Worm (Caenorhabditis elegans) whole organism, L1 larva: ENCODE results near the gene F53C3.6.

ENCODE experiments used
- C04F5.9 ChIP-seq: sonication (generic microtip); optimal IDR thresholded peaks from 2 replicates; lab custom pipeline; 2016; ENCODE audit warnings: missing genetic modification characterization, missing compliant biosample characterization
- C16A3.4 ChIP-seq: fragments of 150-350 bp; optimal IDR thresholded peaks from 2 replicates; lab custom pipeline; 2014; ENCODE audit warnings: missing biosample characterization, missing genetic modification characterization
- alr-1 ChIP-seq: fragments of 200-800 bp; sonication (Bioruptor generic); optimal IDR thresholded peaks from 2 replicates; lab custom pipeline; 2018; ENCODE audit warnings: borderline replicate concordance, mild to moderate bottlenecking, missing genetic modification characterization, missing compliant biosample characterization
- aly-2 ChIP-seq: fragments of 150-350 bp; optimal IDR thresholded peaks from 2 replicates; lab custom pipeline; 2014; ENCODE audit warnings: missing biosample characterization, missing genetic modification characterization
- ama-1 ChIP-seq: fragments of 150-350 bp; optimal IDR thresholded peaks from 2 replicates; lab custom pipeline; 2014
- blmp-1 ChIP-seq: fragments of 150-350 bp; optimal IDR thresholded peaks from 2 replicates; lab custom pipeline; 2014; ENCODE audit warnings: missing biosample characterization, missing genetic modification characterization
- ceh-63 ChIP-seq: fragments of 200-800 bp; sonication (Bioruptor generic); optimal IDR thresholded peaks from 2 replicates; lab custom pipeline; 2018; ENCODE audit warnings: mild to moderate bottlenecking, missing genetic modification characterization, missing compliant biosample characterization
- ceh-8 ChIP-seq: fragments of 200-800 bp; sonication (Bioruptor generic); optimal IDR thresholded peaks from 2 replicates; lab custom pipeline; 2018; ENCODE audit warnings: mild to moderate bottlenecking, missing genetic modification characterization, moderate library complexity, missing compliant biosample characterization
- ceh-88 ChIP-seq: fragments of 200-800 bp; sonication (Bioruptor generic); IDR thresholded peaks from 2 replicates; pipeline ENCODE4 v1.3.6; 2022; ENCODE audit warnings: missing genetic modification characterization, missing compliant biosample characterization
- ceh-90 ChIP-seq: sonication (generic microtip); optimal IDR thresholded peaks from 2 replicates; lab custom pipeline; 2016; ENCODE audit warnings: missing genetic modification characterization, missing compliant biosample characterization
- dsc-1 ChIP-seq: sonication (generic microtip); optimal IDR thresholded peaks from 2 replicates; lab custom pipeline; 2016; ENCODE audit warnings: mild to moderate bottlenecking, missing genetic modification characterization, missing compliant biosample characterization
- efl-3 ChIP-seq: fragments of 200-800 bp; sonication (Bioruptor generic); optimal IDR thresholded peaks from 2 replicates; lab custom pipeline; 2018; ENCODE audit warnings: mild to moderate bottlenecking, missing genetic modification characterization, missing compliant biosample characterization
- egl-13 ChIP-seq: sonication (generic microtip); optimal IDR thresholded peaks from 2 replicates; lab custom pipeline; 2016; ENCODE audit warnings: missing genotype, missing genetic modification reagents, missing genetic modification characterization, missing compliant biosample characterization
- egl-27 ChIP-seq, 2 experiments: fragments of 150-350 bp in 1 of 2; sonication (generic microtip); optimal IDR thresholded peaks; 3 replicates each; lab custom pipeline; 2017 to 2018; ENCODE audit warnings: missing biosample characterization in 2 of 2, missing genetic modification characterization in 2 of 2, missing genetic modification reagents in 2 of 2
- ets-5 ChIP-seq: fragments of 200-800 bp; sonication (Bioruptor generic); IDR thresholded peaks from 2 replicates; pipeline ENCODE4 v1.3.6; 2022; ENCODE audit warnings: missing genetic modification characterization, missing compliant biosample characterization
- fkh-10 ChIP-seq: sonication (generic microtip); optimal IDR thresholded peaks from 2 replicates; lab custom pipeline; 2017; ENCODE audit warnings: missing biosample characterization, missing genetic modification reagents, missing genetic modification characterization
- fkh-4 ChIP-seq: sonication (generic microtip); optimal IDR thresholded peaks from 2 replicates; lab custom pipeline; 2016; ENCODE audit warnings: missing compliant biosample characterization, missing genetic modification characterization, borderline replicate concordance
- fkh-8 ChIP-seq: sonication (generic microtip); optimal IDR thresholded peaks from 2 replicates; lab custom pipeline; 2016; ENCODE audit warnings: mild to moderate bottlenecking, missing genetic modification characterization, missing compliant biosample characterization
- fos-1 ChIP-seq: fragments of 150-350 bp; optimal IDR thresholded peaks from 2 replicates; lab custom pipeline; 2014; ENCODE audit warnings: missing biosample characterization, missing genetic modification characterization
- grh-1 ChIP-seq: fragments of 200-800 bp; sonication (Bioruptor generic); IDR thresholded peaks from 2 replicates; pipeline ENCODE4 v1.3.6; 2022; ENCODE audit warnings: missing genetic modification reagents, missing genetic modification characterization, missing compliant biosample characterization
- hlh-17 ChIP-seq: fragments of 200-800 bp; sonication (Bioruptor generic); optimal IDR thresholded peaks from 2 replicates; lab custom pipeline; 2018; ENCODE audit warnings: missing genetic modification characterization, mild to moderate bottlenecking, missing compliant biosample characterization, moderate library complexity, borderline replicate concordance
- hlh-4 ChIP-seq: sonication (generic microtip); optimal IDR thresholded peaks from 2 replicates; lab custom pipeline; 2016; ENCODE audit warnings: mild to moderate bottlenecking, missing genetic modification characterization, missing compliant biosample characterization
- irx-1 ChIP-seq: sonication (generic microtip); optimal IDR thresholded peaks from 2 replicates; lab custom pipeline; 2016; ENCODE audit warnings: missing genetic modification characterization, missing compliant biosample characterization
- jun-1 ChIP-seq: fragments of 150-350 bp; optimal IDR thresholded peaks from 2 replicates; lab custom pipeline; 2014; ENCODE audit warnings: missing biosample characterization, missing genetic modification reagents, missing genetic modification characterization
- lin-13 ChIP-seq: fragments of 150-350 bp; optimal IDR thresholded peaks from 2 replicates; lab custom pipeline; 2014; ENCODE audit warnings: missing biosample characterization, missing genetic modification reagents, missing genetic modification characterization
- lin-14 ChIP-seq: fragments of 200-800 bp; sonication (Bioruptor generic); optimal IDR thresholded peaks from 2 replicates; lab custom pipeline; 2018; ENCODE audit warnings: mild to moderate bottlenecking, missing genetic modification characterization, moderate library complexity, missing compliant biosample characterization
- lin-15B ChIP-seq: fragments of 150-350 bp; sonication (generic microtip); optimal IDR thresholded peaks from 3 replicates; lab custom pipeline; 2014; ENCODE audit warnings: missing biosample characterization, missing genetic modification characterization
- lin-35 ChIP-seq, 2 experiments: fragments of 150-350 bp; optimal IDR thresholded peaks; 2 replicates each; lab custom pipeline; 2014; ENCODE audit warnings: missing biosample characterization in 2 of 2, missing genetic modification characterization in 2 of 2, missing genetic modification reagents in 2 of 2
- lin-39 ChIP-seq: fragments of 150-350 bp; optimal IDR thresholded peaks from 2 replicates; lab custom pipeline; 2014; ENCODE audit warnings: missing biosample characterization, missing genetic modification reagents, missing genetic modification characterization
- lir-3 ChIP-seq: sonication (generic microtip); optimal IDR thresholded peaks from 2 replicates; lab custom pipeline; 2016; ENCODE audit warnings: mild to moderate bottlenecking, missing genetic modification characterization, moderate library complexity, missing compliant biosample characterization; ENCODE audit not compliant: poor library complexity
- lsy-2 ChIP-seq, 2 experiments: fragments of 150-350 bp; optimal IDR thresholded peaks; 2 replicates each; lab custom pipeline; 2014; ENCODE audit warnings: missing biosample characterization in 2 of 2, missing genetic modification characterization in 2 of 2
- mab-9 ChIP-seq: fragments of 200-800 bp; sonication (Bioruptor generic); IDR thresholded peaks from 2 replicates; pipeline ENCODE4 v1.3.6; 2022; ENCODE audit warnings: missing genetic modification reagents, missing genetic modification characterization, missing compliant biosample characterization
- mef-2 ChIP-seq: fragments of 150-350 bp; optimal IDR thresholded peaks from 2 replicates; lab custom pipeline; 2014; ENCODE audit warnings: missing biosample characterization, missing genetic modification characterization
- mep-1 ChIP-seq: fragments of 150-350 bp; optimal IDR thresholded peaks from 2 replicates; lab custom pipeline; 2014; ENCODE audit warnings: missing biosample characterization, missing genetic modification characterization
- nhr-12 ChIP-seq: sonication (generic microtip); optimal IDR thresholded peaks from 2 replicates; lab custom pipeline; 2017; ENCODE audit warnings: missing biosample characterization, missing genetic modification characterization
- nhr-28 ChIP-seq: fragments of 150-350 bp; optimal IDR thresholded peaks from 2 replicates; lab custom pipeline; 2014; ENCODE audit warnings: missing biosample characterization, missing genetic modification characterization
- nhr-47 ChIP-seq: sonication (generic microtip); optimal IDR thresholded peaks from 2 replicates; lab custom pipeline; 2016; ENCODE audit warnings: mild to moderate bottlenecking, missing genetic modification characterization, moderate library complexity, missing compliant biosample characterization
- nhr-71 ChIP-seq: sonication (generic microtip); optimal IDR thresholded peaks from 2 replicates; lab custom pipeline; 2016; ENCODE audit warnings: mild to moderate bottlenecking, missing genetic modification characterization, moderate library complexity, missing compliant biosample characterization
- nhr-84 ChIP-seq: sonication (generic microtip); optimal IDR thresholded peaks from 2 replicates; lab custom pipeline; 2017; ENCODE audit warnings: missing biosample characterization, missing genetic modification characterization
- pag-3 ChIP-seq: sonication (generic microtip); optimal IDR thresholded peaks from 2 replicates; lab custom pipeline; 2017; ENCODE audit warnings: missing genetic modification characterization, mild to moderate bottlenecking, missing compliant biosample characterization, antibody characterized with exemption, borderline replicate concordance; ENCODE audit not compliant: insufficient read depth
- pax-3 ChIP-seq: fragments of 200-800 bp; sonication (Bioruptor generic); optimal IDR thresholded peaks from 2 replicates; lab custom pipeline; 2018; ENCODE audit warnings: mild to moderate bottlenecking, missing genetic modification characterization, moderate library complexity, missing compliant biosample characterization
- rnt-1 ChIP-seq: sonication (generic microtip); optimal IDR thresholded peaks from 2 replicates; lab custom pipeline; 2016; ENCODE audit warnings: mild to moderate bottlenecking, missing genetic modification characterization, moderate library complexity, missing compliant biosample characterization
- skn-1 ChIP-seq: fragments of 150-350 bp; optimal IDR thresholded peaks from 2 replicates; lab custom pipeline; 2014; ENCODE audit warnings: missing biosample characterization, missing genetic modification characterization
- sox-4 ChIP-seq: sonication (generic microtip); optimal IDR thresholded peaks from 2 replicates; lab custom pipeline; 2016; ENCODE audit warnings: missing genetic modification characterization, missing compliant biosample characterization
- sptf-1 ChIP-seq: fragments of 150-350 bp; optimal IDR thresholded peaks from 2 replicates; lab custom pipeline; 2014; ENCODE audit warnings: missing biosample characterization, missing genetic modification characterization
- sup-37 ChIP-seq: fragments of 200-800 bp; sonication (Bioruptor generic); optimal IDR thresholded peaks from 2 replicates; lab custom pipeline; 2018; ENCODE audit warnings: mild to moderate bottlenecking, missing genetic modification characterization, missing compliant biosample characterization
- swsn-7 ChIP-seq: sonication (generic microtip); optimal IDR thresholded peaks from 2 replicates; lab custom pipeline; 2016; ENCODE audit warnings: missing genetic modification characterization, missing compliant biosample characterization
- tbx-2 ChIP-seq: sonication (generic microtip); optimal IDR thresholded peaks from 2 replicates; lab custom pipeline; 2016; ENCODE audit warnings: missing genetic modification characterization, missing compliant biosample characterization
- unc-130 ChIP-seq: fragments of 150-350 bp; optimal IDR thresholded peaks from 2 replicates; lab custom pipeline; 2017; ENCODE audit warnings: missing biosample characterization, missing genetic modification characterization, inconsistent platforms
- unc-30 ChIP-seq: sonication (generic microtip); optimal IDR thresholded peaks from 2 replicates; lab custom pipeline; 2017; ENCODE audit warnings: missing biosample characterization, missing genetic modification characterization
- unc-98 ChIP-seq: fragments of 200-800 bp; sonication (Bioruptor generic); IDR thresholded peaks from 2 replicates; pipeline ENCODE4 v1.3.6; 2022; ENCODE audit warnings: missing genetic modification characterization, missing compliant biosample characterization
- vab-15 ChIP-seq: sonication (generic microtip); optimal IDR thresholded peaks from 2 replicates; lab custom pipeline; 2017; ENCODE audit warnings: missing genotype, mild to moderate bottlenecking, missing genetic modification characterization, missing compliant biosample characterization
- zag-1 ChIP-seq: fragments of 150-350 bp; optimal IDR thresholded peaks from 2 replicates; lab custom pipeline; 2014; ENCODE audit warnings: missing biosample characterization, missing genetic modification characterization
- zip-4 ChIP-seq: fragments of 200-800 bp; sonication (Bioruptor generic); optimal IDR thresholded peaks from 2 replicates; lab custom pipeline; 2018; ENCODE audit warnings: mild to moderate bottlenecking, missing genetic modification characterization, moderate library complexity, missing compliant biosample characterization

Gene F53C3.6

ce11 chrII:3929446-3929845, 31.5 kb downstream of the F53C3.6 start (continued):
- TF ChIP-seq ama-1 (lab: Kevin White, UChicago) (no peak), egl-13 (tag; lab: Kevin White, UChicago) (no peak), unc-98 (GFP tag; lab: Robert Waterston, UW) (no peak), irx-1 (tag; lab: Kevin White, UChicago) (no peak), mep-1 (tag; lab: Kevin White, UChicago) (peak; percentile 54), nhr-12 (no peak), swsn-7 (tag; lab: Kevin White, UChicago) (no peak), zip-4 (GFP tag; lab: Kevin White, UChicago) (no peak), vab-15 (tag; lab: Kevin White, UChicago) (no peak), hlh-17 (GFP tag; lab: Kevin White, UChicago) (no peak), nhr-84 (no peak), blmp-1 (tag; lab: Kevin White, UChicago) (peak; percentile 80), dsc-1 (tag; lab: Kevin White, UChicago) (no peak), C04F5.9 (tag; lab: Kevin White, UChicago) (no peak), sup-37 (GFP tag; lab: Kevin White, UChicago) (no peak), ets-5 (GFP tag; lab: Robert Waterston, UW) (no peak), jun-1 (tag; lab: Kevin White, UChicago) (no peak), rnt-1 (tag; lab: Kevin White, UChicago) (no peak), nhr-28 (no peak), unc-30 (tag; lab: Kevin White, UChicago) (no peak), egl-27 (tag; optimal IDR thresholded peaks at IDR 0.05; lab: Kevin White, UChicago) (no peak), nhr-47 (tag; lab: Kevin White, UChicago) (no peak), lin-35 (GFP tag; optimal IDR thresholded peaks at IDR 0.05; lab: Kevin White, UChicago) (peak; percentile 10 to 69), grh-1 (peak; percentile 85), hlh-4 (tag; lab: Kevin White, UChicago) (no peak), zag-1 (tag; lab: Kevin White, UChicago) (no peak), lsy-2 (tag; optimal IDR thresholded peaks at IDR 0.05; lab: Kevin White, UChicago) (peak; percentile 7 to 61), nhr-71 (tag; lab: Kevin White, UChicago) (peak; percentile 60), skn-1 (tag; lab: Kevin White, UChicago) (peak; percentile 41), fkh-4 (no peak), ceh-63 (GFP tag; lab: Kevin White, UChicago) (no peak), sox-4 (no peak), lin-15B (no peak), pax-3 (tag; lab: Kevin White, UChicago) (no peak), lin-39 (tag; lab: Kevin White, UChicago) (no peak), lir-3 (tag; lab: Kevin White, UChicago) (no peak), efl-3 (GFP tag; lab: Kevin White, UChicago) (no peak), aly-2 (no peak), tbx-2 (tag; lab: Kevin White, UChicago) (peak; percentile 47), lin-14 (GFP tag; lab: Kevin White, UChicago) (peak; percentile 84), ceh-90 (no peak), unc-130 (tag; lab: Kevin White, UChicago) (no peak), pag-3 (tag; lab: Kevin White, UChicago) (no peak), alr-1 (tag; lab: Kevin White, UChicago) (no peak), lin-13 (GFP tag; lab: Kevin White, UChicago) (no peak), C16A3.4 (tag; lab: Kevin White, UChicago) (peak; percentile 38), fkh-8 (tag; lab: Kevin White, UChicago) (no peak), sptf-1 (tag; lab: Kevin White, UChicago) (no peak), mef-2 (tag; lab: Kevin White, UChicago) (no peak), ceh-8 (GFP tag; lab: Kevin White, UChicago) (no peak), ceh-88 (GFP tag; lab: Robert Waterston, UW) (no peak), fos-1 (tag; lab: Kevin White, UChicago) (no peak), mab-9 (GFP tag; lab: Robert Waterston, UW) (no peak), fkh-10 (no peak)
